Worm (Caenorhabditis elegans): ENCODE results near the gene emc-1.

DNA sequence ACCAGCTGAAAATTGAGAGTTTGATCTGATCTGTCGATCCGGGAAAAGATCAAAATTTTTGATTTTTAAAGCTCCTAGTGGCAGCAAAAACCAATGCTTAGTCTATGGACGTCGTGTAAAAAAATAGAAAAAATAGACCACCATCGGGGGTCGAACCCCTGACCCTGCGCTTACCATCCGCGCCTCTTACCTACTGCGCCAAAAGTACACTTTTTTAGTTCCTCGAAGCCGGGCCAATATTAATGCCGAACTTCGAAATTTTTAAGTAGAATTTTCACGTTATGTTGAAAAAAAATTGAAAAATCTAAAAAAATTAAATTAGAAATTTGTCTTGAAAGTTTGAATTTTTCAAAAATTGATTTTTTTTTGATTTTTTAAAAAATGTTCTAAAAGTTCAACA lies 22.2 kb downstream of the emc-1 start:
- TF ChIP-seq tra-1 (GFP tag; IDR thresholded peaks at IDR 0.05) (no peak), cey-2 (tag; optimal IDR thresholded peaks at IDR 0.05; ENCODE audit: borderline replicate concordance, insufficient read depth) (no peak), unc-62 (GFP tag; optimal IDR thresholded peaks at IDR 0.05 in 1 of 2) (peak in 1 of 2 experiments; percentile 17), unc-62 (tag; optimal IDR thresholded peaks at IDR 0.05) (no peak), nhr-28 (tag; optimal IDR thresholded peaks at IDR 0.05) (no peak)

All from whole organism, L4 larva.